Fruit fly (Drosophila melanogaster): Measurements from ENCODE around the gene Rph.

Rph gene

DNA sequence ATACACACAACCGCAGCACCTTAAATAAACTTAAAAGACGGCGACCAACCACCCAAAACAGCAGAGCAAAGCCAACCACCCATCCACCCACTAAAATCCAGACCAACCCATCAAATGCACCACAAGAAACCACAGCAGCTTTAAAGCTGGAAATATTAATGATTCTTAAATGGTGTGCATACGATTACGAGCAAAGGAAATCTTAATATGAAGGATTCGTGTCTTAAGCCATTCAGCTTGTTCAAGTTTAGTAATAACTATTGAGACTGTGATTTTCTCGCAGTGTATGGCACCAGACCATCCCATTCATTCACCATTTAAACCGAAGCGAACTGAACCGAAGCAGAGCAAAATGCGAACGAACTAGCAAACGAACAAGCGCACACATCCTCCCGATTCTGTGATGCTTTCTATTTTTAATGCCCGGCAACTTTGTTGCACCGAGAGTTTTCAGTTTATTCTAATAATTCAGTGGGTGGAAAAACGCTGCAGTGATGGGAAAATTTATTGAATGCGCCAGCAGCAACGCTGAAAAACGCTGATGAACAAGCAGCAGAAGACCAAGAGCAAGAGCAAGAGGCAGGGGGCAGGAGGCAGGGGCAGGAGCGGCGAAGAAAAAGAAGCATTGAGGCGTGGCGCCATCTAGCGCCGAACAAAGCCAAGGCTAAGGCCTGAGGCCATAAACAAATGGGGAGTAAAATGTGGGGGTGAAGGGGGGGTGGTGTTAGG, 19.9 kb downstream of the Rph start (continued):
- TF ChIP-seq tio (GFP tag; optimal IDR thresholded peaks at IDR 0.05) (no peak), crp (GFP tag; optimal IDR thresholded peaks at IDR 0.05) (peak in 1 of 2 experiments; percentile 27), trem (tag; optimal IDR thresholded peaks at IDR 0.05) (peak; percentile 77), D (optimal IDR thresholded peaks at IDR 0.05) (no peak), D (GFP tag; optimal IDR thresholded peaks at IDR 0.05) (peak; percentile 88), CG12236 (GFP tag; optimal IDR thresholded peaks at IDR 0.05) (peak; percentile 4), CG11456 (GFP tag; IDR thresholded peaks at IDR 0.05) (peak; percentile 89), tgo (GFP tag; IDR thresholded peaks at IDR 0.05) (peak; percentile 84), CG5245 (GFP tag; optimal IDR thresholded peaks at IDR 0.05) (peak; percentile 31), so (GFP tag; IDR thresholded peaks at IDR 0.05) (peak; percentile 85), CG8388 (GFP tag; optimal IDR thresholded peaks at IDR 0.05) (peak; percentile 86), MESR4 (GFP tag; optimal IDR thresholded peaks at IDR 0.05) (peak; percentile 34), CG10654 (GFP tag; optimal IDR thresholded peaks at IDR 0.05) (peak; percentile 69), sqz (GFP tag; optimal IDR thresholded peaks at IDR 0.05) (peak; percentile 71), CG10366 (GFP tag; IDR thresholded peaks at IDR 0.05) (peak; percentile 86), CG1647 (GFP tag; optimal IDR thresholded peaks at IDR 0.05) (peak; percentile 68), CG13296 (GFP tag; optimal IDR thresholded peaks at IDR 0.05) (peak; percentile 74), en (GFP tag; optimal IDR thresholded peaks at IDR 0.05) (peak; percentile 47), gro (GFP tag; optimal IDR thresholded peaks at IDR 0.05) (peak; percentile 68), CG1602 (GFP tag; optimal IDR thresholded peaks at IDR 0.05) (peak; percentile 62), CG14441 (GFP tag; IDR thresholded peaks at IDR 0.05) (peak; percentile 86), CG7372 (GFP tag; IDR thresholded peaks at IDR 0.05) (peak; percentile 78), hth (optimal IDR thresholded peaks at IDR 0.05) (no peak), Bdp1 (GFP tag; optimal IDR thresholded peaks at IDR 0.05) (peak; percentile 72), Camta (GFP tag; optimal IDR thresholded peaks at IDR 0.05) (peak; percentile 70), chm (GFP tag; IDR thresholded peaks at IDR 0.05) (peak; percentile 89), al (GFP tag; IDR thresholded peaks at IDR 0.05) (0 out of 2 replicates have a peak, but pooled peaks have one; percentile 42), Ravus (GFP tag; IDR thresholded peaks at IDR 0.05) (peak; percentile 67), Ets65A (GFP tag) (peak; percentile 97), CG18764 (GFP tag; optimal IDR thresholded peaks at IDR 0.05) (peak; percentile 54), CG12155 (GFP tag; optimal IDR thresholded peaks at IDR 0.05) (peak; percentile 50), CG9876 (GFP tag; optimal IDR thresholded peaks at IDR 0.05) (peak; percentile 30), CG31224 (GFP tag; IDR thresholded peaks at IDR 0.05) (no peak), Hey (tag; optimal IDR thresholded peaks at IDR 0.05) (peak; percentile 30), CG15269 (tag; optimal IDR thresholded peaks at IDR 0.05) (peak; percentile 87), Stat92E (GFP tag; optimal IDR thresholded peaks at IDR 0.05) (no peak), CG11504 (tag; optimal IDR thresholded peaks at IDR 0.05) (peak; percentile 88), Aef1 (GFP tag; IDR thresholded peaks at IDR 0.05) (peak; percentile 82), Ada2b (GFP tag; IDR thresholded peaks at IDR 0.05) (peak; percentile 85), CG31441 (GFP tag; IDR thresholded peaks at IDR 0.05) (peak; percentile 92), CG12071 (GFP tag; optimal IDR thresholded peaks at IDR 0.05) (peak; percentile 93), Tbp (GFP tag; optimal IDR thresholded peaks at IDR 0.05) (no peak), Dip2 (GFP tag; IDR thresholded peaks at IDR 0.05) (no peak), CG18476 (GFP tag; optimal IDR thresholded peaks at IDR 0.05) (peak; percentile 79), unc-4 (GFP tag; IDR thresholded peaks at IDR 0.05; ENCODE audit: partially characterized antibody) (no peak), zfh1 (GFP tag; IDR thresholded peaks at IDR 0.05) (peak; percentile 91), ab (GFP tag; optimal IDR thresholded peaks at IDR 0.05) (peak; percentile 35), Hr3 (GFP tag; optimal IDR thresholded peaks at IDR 0.05) (peak; percentile 79), tin (GFP tag; optimal IDR thresholded peaks at IDR 0.05) (peak; percentile 70), CG11695 (GFP tag; IDR thresholded peaks at IDR 0.05) (peak; percentile 80), CG34224 (GFP tag; IDR thresholded peaks at IDR 0.05; ENCODE audit: partially characterized antibody) (no peak)

Measured in whole organism, embryonic.